Worm (Caenorhabditis elegans): ENCODE data around the gene F44E2.10.

F44E2.10 gene

ce11 chrIII:8797211-8797733 is 33.6 kb downstream of the F44E2.10 start (continued):
- TF ChIP-seq daf-16 (GFP tag; optimal IDR thresholded peaks at IDR 0.05): peak in 1 of 2 experiments; percentile 12
- TF ChIP-seq daf-16 (tag; optimal IDR thresholded peaks at IDR 0.05): peak; percentile 79
- TF ChIP-seq T20F7.1 (GFP tag; optimal IDR thresholded peaks at IDR 0.05): peak; percentile 72
- TF ChIP-seq fkh-10 (GFP tag; optimal IDR thresholded peaks at IDR 0.05): peak; percentile 86
- TF ChIP-seq ceh-44 (GFP tag; IDR thresholded peaks at IDR 0.05): 0 out of 2 replicates have a peak, but pooled peaks have one; percentile 20
- TF ChIP-seq lin-15B (tag; optimal IDR thresholded peaks at IDR 0.05): no peak
- TF ChIP-seq pqm-1 (tag; optimal IDR thresholded peaks at IDR 0.05): peak; percentile 94
- TF ChIP-seq dpl-1 (GFP tag; optimal IDR thresholded peaks at IDR 0.05): peak; percentile 58
- peak; percentile 42 for TF ChIP-seq lin-38 (GFP tag; IDR thresholded peaks at IDR 0.05)
- no peak for TF ChIP-seq tag-97 (GFP tag; IDR thresholded peaks at IDR 0.05)
- peak; percentile 64 for TF ChIP-seq spr-1 (tag; optimal IDR thresholded peaks at IDR 0.05)
- TF ChIP-seq sdz-12 (GFP tag; optimal IDR thresholded peaks at IDR 0.05): no peak
- TF ChIP-seq spr-3 (GFP tag; optimal IDR thresholded peaks at IDR 0.05): peak; percentile 21
- no peak for TF ChIP-seq daf-8 (GFP tag; IDR thresholded peaks at IDR 0.05)
- TF ChIP-seq mxl-2 (GFP tag; conservative IDR thresholded peaks at IDR 0.05): no peak
- TF ChIP-seq nhr-41 (GFP tag; IDR thresholded peaks at IDR 0.05): peak; percentile 54; the same call in 1 of the 2 replicates
- TF ChIP-seq dmd-9 (GFP tag; IDR thresholded peaks at IDR 0.05): no peak
- peak; percentile 93 for TF ChIP-seq nhr-48 (tag; optimal IDR thresholded peaks at IDR 0.05)
- peak; percentile 37 for TF ChIP-seq ama-1 (optimal IDR thresholded peaks at IDR 0.05)
- peak; percentile 57 for TF ChIP-seq zfp-2 (tag; optimal IDR thresholded peaks at IDR 0.05)
- no peak for TF ChIP-seq lin-39 (tag; optimal IDR thresholded peaks at IDR 0.05)
- TF ChIP-seq ZK546.5 (tag; optimal IDR thresholded peaks at IDR 0.05): peak in 1 of 2 experiments; percentile 21
- TF ChIP-seq vab-7 (GFP tag; IDR thresholded peaks at IDR 0.05): no peak
- TF ChIP-seq nhr-6 (tag; optimal IDR thresholded peaks at IDR 0.05): peak; percentile 40
- TF ChIP-seq mdl-1 (tag; optimal IDR thresholded peaks at IDR 0.05): peak; percentile 77 to 97
- no peak for TF ChIP-seq nhr-42 (GFP tag; IDR thresholded peaks at IDR 0.05)
- peak; percentile 62; the same call in 1 of the 2 replicates for TF ChIP-seq daf-19 (GFP tag; conservative IDR thresholded peaks at IDR 0.05)
- 0 out of 2 replicates have a peak, but pooled peaks have one; percentile 43 for TF ChIP-seq lim-7 (GFP tag; IDR thresholded peaks at IDR 0.05)
- TF ChIP-seq lir-3 (tag; optimal IDR thresholded peaks at IDR 0.05): no peak
- peak in 1 of 2 experiments; percentile 93 for TF ChIP-seq unc-62 (GFP tag; optimal IDR thresholded peaks at IDR 0.05 in 1 of 2)
- TF ChIP-seq unc-62 (tag; optimal IDR thresholded peaks at IDR 0.05): no peak
- TF ChIP-seq zag-1 (tag; optimal IDR thresholded peaks at IDR 0.05): no peak
- TF ChIP-seq nhr-11 (tag; optimal IDR thresholded peaks at IDR 0.05): peak; percentile 80
- peak; percentile 46 to 80 for TF ChIP-seq hif-1 (tag; optimal IDR thresholded peaks at IDR 0.05)
- no peak for TF ChIP-seq snpc-4 (tag; optimal IDR thresholded peaks at IDR 0.05)
- TF ChIP-seq snpc-1.2 (GFP tag; IDR thresholded peaks at IDR 0.05): no peak
- TF ChIP-seq F44E2.7 (GFP tag; IDR thresholded peaks at IDR 0.05): no peak
- 0 out of 2 replicates have a peak, but pooled peaks have one; percentile 66 for TF ChIP-seq egl-43 (GFP tag; IDR thresholded peaks at IDR 0.05)
- 0 out of 4 replicates have a peak, but pooled peaks have one; percentile 50 for TF ChIP-seq madf-5 (GFP tag; IDR thresholded peaks at IDR 0.05)
- TF ChIP-seq php-3 (GFP tag; IDR thresholded peaks at IDR 0.05): peak; percentile 73
- TF ChIP-seq mdt-29 (GFP tag; IDR thresholded peaks at IDR 0.05): no peak
- peak; percentile 96 for TF ChIP-seq dmd-6 (GFP tag; IDR thresholded peaks at IDR 0.05)
- peak; percentile 46; the same call in 1 of the 2 replicates for TF ChIP-seq saeg-2 (GFP tag; IDR thresholded peaks at IDR 0.05)
- no peak for TF ChIP-seq Y5F2A.4 (GFP tag; optimal IDR thresholded peaks at IDR 0.05)
- peak; percentile 72 for TF ChIP-seq gei-8 (GFP tag; optimal IDR thresholded peaks at IDR 0.05)
- peak; percentile 69; the same call in 1 of the 2 replicates for TF ChIP-seq ceh-20 (GFP tag; IDR thresholded peaks at IDR 0.05)
- TF ChIP-seq ctbp-1 (GFP tag; IDR thresholded peaks at IDR 0.05): peak; percentile 92
- 0 out of 2 replicates have a peak, but pooled peaks have one; percentile 21 for TF ChIP-seq zfp-3 (GFP tag; conservative IDR thresholded peaks at IDR 0.05)
- no peak for TF ChIP-seq Y75B8A.6 (GFP tag; IDR thresholded peaks at IDR 0.05)
- TF ChIP-seq F10B5.3 (tag; optimal IDR thresholded peaks at IDR 0.05): peak; percentile 23
- peak; percentile 99 for TF ChIP-seq nhr-28 (tag; optimal IDR thresholded peaks at IDR 0.05)
